Fruit fly (Drosophila melanogaster): ENCODE results near the gene ppan.
A peak's percentile ranks its signal among the peaks of the same experiment; 100 is the strongest.

The ppan gene

dm6 chr3R:21151090-21151870 is 35.2 kb downstream of the ppan start (continued):
- TF ChIP-seq CG42726 (GFP tag; IDR thresholded peaks at IDR 0.05; ENCODE audit: partially characterized antibody) = no peak
- TF ChIP-seq HLH54F (GFP tag; optimal IDR thresholded peaks at IDR 0.05) = peak; percentile 25
- no peak for TF ChIP-seq HLH3B (GFP tag; IDR thresholded peaks at IDR 0.05)
- TF ChIP-seq Hmr (GFP tag; optimal IDR thresholded peaks at IDR 0.05) = peak; percentile 69
- TF ChIP-seq ham (GFP tag; IDR thresholded peaks at IDR 0.05) = no peak
- TF ChIP-seq GATAe (GFP tag; conservative IDR thresholded peaks at IDR 0.05) = no peak
- no peak for TF ChIP-seq pita (GFP tag; optimal IDR thresholded peaks at IDR 0.05)
- no peak for TF ChIP-seq fu2 (GFP tag; optimal IDR thresholded peaks at IDR 0.05)
- TF ChIP-seq CG1024 (GFP tag; IDR thresholded peaks at IDR 0.05) = no peak
- peak; percentile 62 for TF ChIP-seq CG30403 (GFP tag; optimal IDR thresholded peaks at IDR 0.05)
- TF ChIP-seq dm (GFP tag; optimal IDR thresholded peaks at IDR 0.05) = no peak
- no peak for TF ChIP-seq Hr39 (optimal IDR thresholded peaks at IDR 0.05)
- no peak for TF ChIP-seq odd (GFP tag; optimal IDR thresholded peaks at IDR 0.05)
- peak; percentile 69 for TF ChIP-seq sens (GFP tag)
- no peak for TF ChIP-seq tna (GFP tag; IDR thresholded peaks at IDR 0.05; ENCODE audit: partially characterized antibody)
- no peak for TF ChIP-seq Lpt (GFP tag; optimal IDR thresholded peaks at IDR 0.05)
- TF ChIP-seq Hr78 (GFP tag; optimal IDR thresholded peaks at IDR 0.05) = no peak
- TF ChIP-seq ase (GFP tag; IDR thresholded peaks at IDR 0.05) = 0 out of 3 replicates have a peak, but pooled peaks have one; percentile 4
- TF ChIP-seq prd (optimal IDR thresholded peaks at IDR 0.05) = no peak
- TF ChIP-seq prd (GFP tag; IDR thresholded peaks at IDR 0.05) = peak; percentile 49; the same call in 2 of the 3 replicates
- peak; percentile 52 for TF ChIP-seq CG31224 (GFP tag; IDR thresholded peaks at IDR 0.05)
- no peak for TF ChIP-seq Dfd (GFP tag; optimal IDR thresholded peaks at IDR 0.05)
- no peak for TF ChIP-seq CG10274 (GFP tag; optimal IDR thresholded peaks at IDR 0.05)
- no peak for TF ChIP-seq chm (GFP tag; IDR thresholded peaks at IDR 0.05)
- no peak for TF ChIP-seq mirr (GFP tag; optimal IDR thresholded peaks at IDR 0.05)
- TF ChIP-seq Spps (tag; optimal IDR thresholded peaks at IDR 0.05) = no peak
- TF ChIP-seq CG2116 (GFP tag; optimal IDR thresholded peaks at IDR 0.05) = peak; percentile 8
- peak; percentile 61 for TF ChIP-seq Fer3 (tag; optimal IDR thresholded peaks at IDR 0.05)
- TF ChIP-seq CG14667 (GFP tag; IDR thresholded peaks at IDR 0.05) = 0 out of 2 replicates have a peak, but pooled peaks have one; percentile 8

dm6 chr3R:21152856-21153278 is 36.8 kb downstream of the ppan start:
- TF ChIP-seq sna (GFP tag; IDR thresholded peaks at IDR 0.05; ENCODE audit: partially characterized antibody) (peak; percentile 23; the same call in 1 of the 2 replicates), bsh (GFP tag; optimal IDR thresholded peaks at IDR 0.05) (peak in 1 of 2 experiments; percentile 96), CG3163 (GFP tag; optimal IDR thresholded peaks at IDR 0.05) (peak; percentile 85), Kr (GFP tag; optimal IDR thresholded peaks at IDR 0.05) (no peak), pum (GFP tag; optimal IDR thresholded peaks at IDR 0.05) (no peak), Trl (optimal IDR thresholded peaks at IDR 0.05) (peak; percentile 73 to 79), Trl (GFP tag; optimal IDR thresholded peaks at IDR 0.05) (no peak), corto (GFP tag; optimal IDR thresholded peaks at IDR 0.05) (peak; percentile 76), lbe (GFP tag; optimal IDR thresholded peaks at IDR 0.05) (peak; percentile 72), Drgx (GFP tag; IDR thresholded peaks at IDR 0.05) (peak; percentile 89), D (optimal IDR thresholded peaks at IDR 0.05) (no peak), D (GFP tag; optimal IDR thresholded peaks at IDR 0.05) (no peak), yki (optimal IDR thresholded peaks at IDR 0.05) (peak; percentile 51), Dll (GFP tag; IDR thresholded peaks at IDR 0.05; ENCODE audit: partially characterized antibody) (peak; percentile 38; the same call in 1 of the 4 replicates), nom (GFP tag; optimal IDR thresholded peaks at IDR 0.05) (peak; percentile 98)
